Worm (Caenorhabditis elegans) whole organism, L2 larva: ENCODE measurements around the gene Y54G2A.76.
"Not testable (repeated sequence)": the region's sequence is repeated elsewhere in the genome, so short reads cannot be mapped to it uniquely, and the experiment has no call there.

Experiments
- C34F6.9 ChIP-seq: fragments of 150-350 bp; optimal IDR thresholded peaks from 2 replicates; lab custom pipeline; 2014; ENCODE audit warnings: missing biosample characterization, missing genetic modification characterization
- Y55F3AM.14 ChIP-seq: fragments of 200-800 bp; sonication (Bioruptor generic); optimal IDR thresholded peaks from 2 replicates; lab custom pipeline; 2018; ENCODE audit warnings: mild to moderate bottlenecking, missing genetic modification characterization, missing compliant biosample characterization
- alr-1 ChIP-seq: fragments of 150-350 bp; optimal IDR thresholded peaks from 2 replicates; lab custom pipeline; 2014; ENCODE audit warnings: missing biosample characterization, missing genetic modification characterization
- aly-2 ChIP-seq: fragments of 150-350 bp; optimal IDR thresholded peaks from 2 replicates; lab custom pipeline; 2014; ENCODE audit warnings: missing biosample characterization, missing genetic modification characterization
- blmp-1 ChIP-seq: sonication (generic microtip); optimal IDR thresholded peaks from 2 replicates; lab custom pipeline; 2017; ENCODE audit warnings: missing genetic modification characterization, mild to moderate bottlenecking, missing compliant biosample characterization, antibody characterized with exemption, moderate library complexity; ENCODE audit not compliant: insufficient read depth
- ceh-16 ChIP-seq: fragments of 150-350 bp; optimal IDR thresholded peaks from 2 replicates; lab custom pipeline; 2014; ENCODE audit warnings: missing biosample characterization, missing genetic modification characterization
- ceh-82 ChIP-seq: fragments of 150-350 bp; optimal IDR thresholded peaks from 2 replicates; lab custom pipeline; 2014; ENCODE audit warnings: missing biosample characterization, missing genetic modification characterization
- crh-2 ChIP-seq: sonication (generic microtip); optimal IDR thresholded peaks from 2 replicates; lab custom pipeline; 2017; ENCODE audit warnings: missing biosample characterization, missing genetic modification characterization
- elt-1 ChIP-seq: fragments of 150-350 bp; optimal IDR thresholded peaks from 2 replicates; lab custom pipeline; 2014; ENCODE audit warnings: missing biosample characterization, missing genetic modification characterization
- elt-3 ChIP-seq: sonication (generic microtip); optimal IDR thresholded peaks from 2 replicates; lab custom pipeline; 2017; ENCODE audit warnings: missing biosample characterization, missing genetic modification characterization
- fos-1 ChIP-seq: fragments of 150-350 bp; optimal IDR thresholded peaks from 2 replicates; lab custom pipeline; 2014; ENCODE audit warnings: missing biosample characterization, missing genetic modification characterization
- gmeb-1 ChIP-seq: fragments of 150-350 bp; optimal IDR thresholded peaks from 2 replicates; lab custom pipeline; 2014; ENCODE audit warnings: missing biosample characterization, missing genetic modification characterization
- lin-11 ChIP-seq: fragments of 150-350 bp; sonication (generic microtip); optimal IDR thresholded peaks from 2 replicates; lab custom pipeline; 2014; ENCODE audit warnings: missing biosample characterization, missing genetic modification characterization, inconsistent platforms, mixed read lengths
- lin-13 ChIP-seq: fragments of 150-350 bp; optimal IDR thresholded peaks from 2 replicates; lab custom pipeline; 2014; ENCODE audit warnings: missing biosample characterization, missing genetic modification reagents, missing genetic modification characterization
- lsy-2 ChIP-seq, 2 experiments: fragments of 150-350 bp in 1 of 2; sonication (generic microtip) in 1 of 2; optimal IDR thresholded peaks; 2 replicates each; lab custom pipeline; 2014 to 2017; ENCODE audit warnings: missing biosample characterization in 2 of 2, missing genetic modification characterization in 2 of 2
- mab-5 ChIP-seq: fragments of 150-350 bp; optimal IDR thresholded peaks from 2 replicates; lab custom pipeline; 2014; ENCODE audit warnings: missing biosample characterization, missing genetic modification characterization
- mbf-1 ChIP-seq: sonication (generic microtip); optimal IDR thresholded peaks from 2 replicates; lab custom pipeline; 2017; ENCODE audit warnings: missing biosample characterization, missing genetic modification characterization
- mdl-1 ChIP-seq, 2 experiments: fragments of 150-350 bp in 1 of 2; sonication (generic microtip) in 1 of 2; optimal IDR thresholded peaks; 2 replicates each; lab custom pipeline; 2017; ENCODE audit warnings: missing biosample characterization in 2 of 2, missing genetic modification characterization in 2 of 2
- nhr-10 ChIP-seq: sonication (generic microtip); optimal IDR thresholded peaks from 2 replicates; lab custom pipeline; 2017; ENCODE audit warnings: missing biosample characterization, missing genetic modification characterization
- nhr-129 ChIP-seq: fragments of 150-350 bp; optimal IDR thresholded peaks from 2 replicates; lab custom pipeline; 2014; ENCODE audit warnings: missing biosample characterization, missing genetic modification characterization
- nhr-21 ChIP-seq: fragments of 150-350 bp; optimal IDR thresholded peaks from 2 replicates; lab custom pipeline; 2014; ENCODE audit warnings: missing biosample characterization, missing genetic modification characterization
- nhr-23 ChIP-seq: fragments of 150-350 bp; optimal IDR thresholded peaks from 2 replicates; lab custom pipeline; 2014; ENCODE audit warnings: missing biosample characterization, missing genetic modification reagents, missing genetic modification characterization
- nhr-237 ChIP-seq: fragments of 150-350 bp; optimal IDR thresholded peaks from 2 replicates; lab custom pipeline; 2014; ENCODE audit warnings: missing biosample characterization, missing genetic modification characterization
- nhr-6 ChIP-seq: fragments of 150-350 bp; optimal IDR thresholded peaks from 2 replicates; lab custom pipeline; 2014; ENCODE audit warnings: missing biosample characterization, missing genetic modification characterization
- nhr-77 ChIP-seq: fragments of 150-350 bp; optimal IDR thresholded peaks from 2 replicates; lab custom pipeline; 2014; ENCODE audit warnings: missing biosample characterization, missing genetic modification characterization
- sem-4 ChIP-seq: fragments of 150-350 bp; optimal IDR thresholded peaks from 2 replicates; lab custom pipeline; 2014; ENCODE audit warnings: missing biosample characterization, missing genetic modification reagents, missing genetic modification characterization
- sma-3 ChIP-seq: sonication (generic microtip); optimal IDR thresholded peaks from 2 replicates; lab custom pipeline; 2016; ENCODE audit warnings: missing genetic modification reagents, missing genetic modification characterization, missing compliant biosample characterization
- snpc-4 ChIP-seq: fragments of 150-350 bp; optimal IDR thresholded peaks from 2 replicates; lab custom pipeline; 2014; ENCODE audit warnings: missing biosample characterization, missing genetic modification characterization
- unc-39 ChIP-seq: fragments of 150-350 bp; optimal IDR thresholded peaks from 2 replicates; lab custom pipeline; 2014; ENCODE audit warnings: missing biosample characterization, missing genetic modification characterization
- unc-55 ChIP-seq: fragments of 150-350 bp; sonication (generic microtip); optimal IDR thresholded peaks from 3 replicates; lab custom pipeline; 2014; ENCODE audit warnings: missing biosample characterization, missing genetic modification reagents, missing genetic modification characterization
- unc-62 ChIP-seq: fragments of 150-350 bp; optimal IDR thresholded peaks from 2 replicates; lab custom pipeline; 2014; ENCODE audit warnings: missing biosample characterization, missing genetic modification reagents, missing genetic modification characterization
- zag-1 ChIP-seq: fragments of 150-350 bp; optimal IDR thresholded peaks from 2 replicates; lab custom pipeline; 2014; ENCODE audit warnings: missing biosample characterization, missing genetic modification characterization
- ztf-1 ChIP-seq: fragments of 200-800 bp; sonication (Bioruptor generic); conservative IDR thresholded peaks from 2 replicates; pipeline ENCODE4 v1.3.6; 2022; ENCODE audit warnings: missing genetic modification characterization, missing compliant biosample characterization
- ztf-11 ChIP-seq: sonication (generic microtip); optimal IDR thresholded peaks from 2 replicates; lab custom pipeline; 2017; ENCODE audit warnings: missing biosample characterization, missing genetic modification characterization

Gene Y54G2A.76

DNA sequence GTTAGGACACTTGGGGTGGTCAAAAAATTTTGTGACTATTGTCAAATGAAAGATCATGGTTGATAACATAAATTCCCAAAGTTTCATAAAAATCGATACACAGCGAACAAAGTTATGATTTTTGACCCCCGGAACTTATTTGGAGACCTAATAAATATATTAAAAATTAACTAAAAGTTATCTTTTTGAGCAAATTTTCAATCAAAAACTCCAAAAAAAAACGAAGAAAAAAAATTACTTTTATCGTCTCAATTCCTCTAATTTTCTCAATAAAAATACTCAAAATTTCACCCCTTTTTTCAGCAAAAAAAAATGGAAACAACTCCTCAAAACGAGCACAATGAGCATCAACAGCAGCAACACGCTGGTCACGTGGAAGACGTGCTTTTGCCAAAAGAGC, 20.8 kb upstream of the Y54G2A.76 start, which contains the start of gene atln-1:
Gene atln-1 (plus strand): TSS at position 301 of the 400 bp plus-strand sequence.
- TF ChIP-seq unc-39 (tag; lab: Kevin White, UChicago); nhr-6 (tag; lab: Kevin White, UChicago); mdl-1 (tag; optimal IDR thresholded peaks at IDR 0.05; lab: Kevin White, UChicago): not testable (repeated sequence)

DNA sequence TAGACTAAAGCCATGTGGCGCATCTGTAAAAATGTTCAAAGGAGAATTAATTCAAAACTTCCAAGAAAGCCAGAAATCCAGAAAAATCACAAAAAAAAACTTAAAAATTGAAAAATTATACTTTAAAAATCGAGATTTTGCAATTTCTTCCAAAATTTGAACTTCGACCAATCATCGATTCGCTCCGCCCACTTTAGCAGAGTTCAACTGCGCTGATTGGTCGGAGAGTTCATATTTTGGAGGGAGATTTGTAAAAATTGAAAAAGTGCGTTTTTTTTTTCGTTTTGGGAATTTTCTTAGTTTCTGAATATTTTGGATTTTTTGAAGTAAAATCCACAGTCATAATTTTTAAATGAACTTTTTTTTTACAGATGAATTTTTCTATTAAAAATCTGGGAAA, 15.3 kb upstream of the Y54G2A.76 start:
- TF ChIP-seq ztf-1 (no peak), nhr-23 (tag; lab: Kevin White, UChicago) (no peak), aly-2 (tag; lab: Kevin White, UChicago) (no peak), elt-1 (tag; lab: Kevin White, UChicago) (no peak), elt-3 (tag; lab: Kevin White, UChicago) (no peak), sem-4 (tag; lab: Kevin White, UChicago) (no peak), Y55F3AM.14 (GFP tag; lab: Kevin White, UChicago) (no peak), lsy-2 (tag; optimal IDR thresholded peaks at IDR 0.05; lab: Kevin White, UChicago) (no peak)
- TF ChIP-seq, all 48 proteins: peak for 0

DNA sequence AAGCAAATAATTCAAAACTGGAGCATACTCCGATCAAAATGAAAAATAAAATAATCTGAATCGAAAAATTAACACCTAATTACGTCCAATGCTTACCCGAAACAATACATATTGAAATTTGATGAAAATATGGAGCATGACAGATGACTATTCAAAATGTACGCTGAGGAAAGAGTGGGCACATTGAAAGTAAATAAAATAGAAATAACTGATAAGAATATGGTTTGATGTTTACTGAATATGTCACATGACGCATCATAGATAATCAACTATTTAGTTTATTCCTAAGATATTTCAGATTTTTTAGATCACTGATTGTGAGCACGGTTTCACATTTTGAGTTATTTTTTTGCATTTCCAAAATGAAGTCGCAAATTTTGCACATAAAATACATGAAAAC, 10.9 kb upstream of the Y54G2A.76 start, which contains the start of gene Y54G2A.52:
Gene Y54G2A.52 (minus strand): TSS at position 348 of the 400 bp plus-strand sequence.
- TF ChIP-seq gmeb-1 (tag; lab: Kevin White, UChicago) (peak; percentile 7), crh-2 (tag; lab: Kevin White, UChicago) (peak; percentile 36), ztf-11 (tag; lab: Kevin White, UChicago) (no peak), nhr-129 (tag; lab: Kevin White, UChicago) (peak; percentile 11), fos-1 (peak; percentile 79)

DNA sequence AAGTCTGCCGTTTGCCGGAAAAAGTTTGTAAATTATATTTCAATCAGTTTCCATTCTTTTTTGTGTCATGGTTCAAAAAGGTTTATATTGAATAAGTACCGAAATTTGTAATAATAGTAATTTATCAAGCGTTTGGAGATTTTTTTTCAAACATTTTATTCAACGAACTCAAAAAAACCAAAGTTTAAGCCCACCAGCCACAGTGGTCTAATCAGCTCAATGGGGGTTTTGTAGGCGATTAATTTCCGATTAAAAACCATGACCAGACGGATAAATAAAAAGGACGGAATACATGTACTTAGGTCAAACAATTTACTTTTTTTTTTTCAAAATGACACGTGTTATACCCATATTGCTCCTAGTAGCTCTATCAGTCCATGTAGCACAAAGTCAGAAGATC, 9.8 kb upstream of the Y54G2A.76 start, which contains the start of gene Y54G2A.10:
Gene Y54G2A.10 (plus strand): TSS at position 301 of the 400 bp plus-strand sequence.
- TF ChIP-seq ceh-16 (tag; lab: Kevin White, UChicago) (no peak), elt-1 (tag; lab: Kevin White, UChicago) (no peak), elt-3 (tag; lab: Kevin White, UChicago) (no peak), nhr-77 (tag; lab: Kevin White, UChicago) (no peak), mab-5 (no peak), nhr-21 (tag; lab: Kevin White, UChicago) (no peak), nhr-129 (tag; lab: Kevin White, UChicago) (no peak), fos-1 (no peak), snpc-4 (tag; lab: Kevin White, UChicago) (no peak), unc-55 (no peak), ceh-82 (no peak), unc-39 (tag; lab: Kevin White, UChicago) (no peak)

DNA sequence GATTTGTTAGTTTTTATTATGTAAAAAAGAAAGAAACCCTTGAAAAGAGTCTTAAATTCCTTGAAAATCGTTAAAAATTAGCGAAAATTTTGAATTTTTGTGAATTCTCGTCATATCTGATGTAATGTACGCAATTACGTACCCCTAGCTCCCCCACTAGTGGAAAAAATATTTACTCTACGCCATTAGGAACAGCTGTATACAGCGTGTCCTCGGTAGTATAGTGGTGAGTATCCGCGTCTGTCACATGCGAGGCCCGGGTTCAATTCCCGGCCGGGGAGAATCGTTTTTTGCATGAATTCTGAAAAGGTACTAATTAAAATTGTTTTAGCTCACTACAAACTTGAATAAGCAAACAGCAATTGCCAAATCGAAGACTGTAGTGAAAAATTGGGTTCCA, 9.3 kb upstream of the Y54G2A.76 start:
- no peak for TF ChIP-seq blmp-1
- no peak for TF ChIP-seq snpc-4 (tag; lab: Kevin White, UChicago)
- TF ChIP-seq nhr-6 (tag; lab: Kevin White, UChicago) = no peak
- TF ChIP-seq elt-1 (tag; lab: Kevin White, UChicago) = no peak
- TF ChIP-seq lin-11 (tag; lab: Kevin White, UChicago) = no peak
- TF ChIP-seq alr-1 (tag; lab: Kevin White, UChicago) = no peak
- TF ChIP-seq Y55F3AM.14 (GFP tag; lab: Kevin White, UChicago) = no peak
- no peak for TF ChIP-seq unc-62 (GFP tag; lab: Kevin White, UChicago)
- TF ChIP-seq nhr-10 (tag; lab: Kevin White, UChicago) = no peak
- TF ChIP-seq zag-1 (tag; lab: Kevin White, UChicago) = no peak
- TF ChIP-seq mbf-1 (tag; lab: Kevin White, UChicago) = no peak
- no peak for TF ChIP-seq nhr-237 (tag; lab: Kevin White, UChicago)

DNA sequence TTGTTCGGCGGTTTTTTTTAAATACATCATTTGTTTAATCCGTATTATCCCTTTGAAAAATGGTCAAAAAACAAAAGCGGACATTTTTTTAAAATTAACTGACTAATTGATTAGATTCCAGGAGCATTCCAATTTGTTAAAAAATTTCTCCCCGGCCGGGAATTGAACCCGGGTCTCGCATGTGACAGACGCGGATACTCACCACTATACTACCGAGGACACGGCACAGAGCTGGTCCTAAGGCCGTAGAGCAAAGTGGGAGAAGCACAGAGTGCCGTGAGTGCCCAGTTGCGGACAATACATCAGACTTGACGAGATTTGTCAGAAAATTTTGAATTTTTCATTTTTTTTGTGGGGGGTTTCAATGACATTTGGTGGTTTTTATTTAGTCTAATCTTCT, 8.2 kb upstream of the Y54G2A.76 start:
- TF ChIP-seq mdl-1 (tag; optimal IDR thresholded peaks at IDR 0.05; lab: Kevin White, UChicago) (no peak), C34F6.9 (peak; percentile 10), lsy-2 (tag; optimal IDR thresholded peaks at IDR 0.05; lab: Kevin White, UChicago) (peak in 1 of 2 experiments; percentile 17), ztf-11 (tag; lab: Kevin White, UChicago) (no peak), gmeb-1 (tag; lab: Kevin White, UChicago) (no peak), lin-13 (GFP tag; lab: Kevin White, UChicago) (peak; percentile 35), unc-55 (peak; percentile 20), sma-3 (GFP tag; lab: Kevin White, UChicago) (no peak), zag-1 (tag; lab: Kevin White, UChicago) (no peak)
